Worm (Caenorhabditis elegans) whole organism, early embryonic: ENCODE data around the gene ttr-1.

Experiments
- B0310.2 ChIP-seq: sonication (generic microtip); optimal IDR thresholded peaks from 2 replicates; lab custom pipeline; 2016; ENCODE audit warnings: mild to moderate bottlenecking, missing genetic modification characterization, missing compliant biosample characterization
- F13C5.2 ChIP-seq: sonication (generic microtip); optimal IDR thresholded peaks from 2 replicates; lab custom pipeline; 2017; ENCODE audit warnings: mild to moderate bottlenecking, missing genetic modification characterization, inconsistent platforms, missing compliant biosample characterization
- aly-1 ChIP-seq: sonication (generic microtip); optimal IDR thresholded peaks from 2 replicates; lab custom pipeline; 2016; ENCODE audit warnings: missing genetic modification characterization, missing compliant biosample characterization
- ama-1 ChIP-seq: fragments of 150-350 bp; optimal IDR thresholded peaks from 2 replicates; lab custom pipeline; 2014
- ceh-36 ChIP-seq: sonication (generic microtip); optimal IDR thresholded peaks from 2 replicates; lab custom pipeline; 2016; ENCODE audit warnings: missing genetic modification characterization, inconsistent platforms, missing compliant biosample characterization
- ets-7 ChIP-seq: sonication (generic microtip); optimal IDR thresholded peaks from 2 replicates; lab custom pipeline; 2016; ENCODE audit warnings: missing genotype, missing genetic modification characterization, missing compliant biosample characterization
- flt-1 ChIP-seq: fragments of 200-800 bp; sonication (Bioruptor generic); IDR thresholded peaks from 2 replicates; pipeline ENCODE4 v1.3.6; 2022; ENCODE audit warnings: missing genetic modification characterization, missing compliant biosample characterization
- hmbx-1 ChIP-seq: sonication (generic microtip); optimal IDR thresholded peaks from 2 replicates; lab custom pipeline; 2016; ENCODE audit warnings: mild to moderate bottlenecking, missing genetic modification characterization, missing compliant biosample characterization
- hmg-4 ChIP-seq: fragments of 200-800 bp; sonication (Bioruptor generic); optimal IDR thresholded peaks from 2 replicates; lab custom pipeline; 2018; ENCODE audit warnings: mild to moderate bottlenecking, missing genetic modification characterization, missing compliant biosample characterization
- hnd-1 ChIP-seq: sonication (generic microtip); optimal IDR thresholded peaks from 2 replicates; lab custom pipeline; 2016; ENCODE audit warnings: missing genetic modification characterization, missing compliant biosample characterization
- pes-1 ChIP-seq: fragments of 200-800 bp; sonication (Bioruptor generic); IDR thresholded peaks from 2 replicates; pipeline ENCODE4 v1.3.6; 2022; ENCODE audit warnings: missing genetic modification reagents, missing genetic modification characterization, missing compliant biosample characterization
- scrt-1 ChIP-seq: fragments of 200-800 bp; sonication (Bioruptor generic); IDR thresholded peaks from 2 replicates; pipeline ENCODE4 v1.3.6; 2022; ENCODE audit warnings: missing genetic modification characterization, missing compliant biosample characterization
- sea-1 ChIP-seq: fragments of 200-800 bp; sonication (Bioruptor generic); conservative IDR thresholded peaks from 2 replicates; pipeline ENCODE4 v1.3.6; 2022; ENCODE audit warnings: missing genetic modification characterization, missing compliant biosample characterization
- tbx-11 ChIP-seq: fragments of 200-800 bp; sonication (Bioruptor generic); IDR thresholded peaks from 2 replicates; pipeline ENCODE4 v1.3.6; 2022; ENCODE audit warnings: missing genetic modification characterization, missing compliant biosample characterization
- tbx-37 ChIP-seq: fragments of 200-800 bp; sonication (Bioruptor generic); conservative IDR thresholded peaks from 2 replicates; pipeline ENCODE4 v1.3.6; 2022; ENCODE audit warnings: missing genetic modification reagents, missing genetic modification characterization, missing compliant biosample characterization
- tra-4 ChIP-seq: sonication (generic microtip); optimal IDR thresholded peaks from 2 replicates; lab custom pipeline; 2017; ENCODE audit warnings: missing genetic modification characterization, missing compliant biosample characterization

The ttr-1 gene

ce11 chrIII:9941020-9941674 is 12.3 kb downstream of the ttr-1 start, which contains the start of the genes K03H1.9 and K03H1.12:
TSS of gene K03H1.9 (minus strand) at chrIII:9941490.
TSS of gene K03H1.12 (plus strand) at chrIII:9941624.
- TF ChIP-seq aly-1 (tag; lab: Kevin White, UChicago) (no peak), B0310.2 (tag; lab: Kevin White, UChicago) (no peak), hmbx-1 (tag; lab: Kevin White, UChicago) (no peak), ets-7 (tag; lab: Kevin White, UChicago) (no peak), pes-1 (no peak), hnd-1 (tag; lab: Kevin White, UChicago) (no peak), F13C5.2 (no peak), scrt-1 (no peak), tbx-11 (GFP tag; lab: Robert Waterston, UW) (no peak), ama-1 (no peak), hmg-4 (no peak), tbx-37 (no peak), tra-4 (tag; lab: Kevin White, UChicago) (no peak), flt-1 (GFP tag; lab: Robert Waterston, UW) (no peak), sea-1 (GFP tag; lab: Robert Waterston, UW) (no peak)

DNA sequence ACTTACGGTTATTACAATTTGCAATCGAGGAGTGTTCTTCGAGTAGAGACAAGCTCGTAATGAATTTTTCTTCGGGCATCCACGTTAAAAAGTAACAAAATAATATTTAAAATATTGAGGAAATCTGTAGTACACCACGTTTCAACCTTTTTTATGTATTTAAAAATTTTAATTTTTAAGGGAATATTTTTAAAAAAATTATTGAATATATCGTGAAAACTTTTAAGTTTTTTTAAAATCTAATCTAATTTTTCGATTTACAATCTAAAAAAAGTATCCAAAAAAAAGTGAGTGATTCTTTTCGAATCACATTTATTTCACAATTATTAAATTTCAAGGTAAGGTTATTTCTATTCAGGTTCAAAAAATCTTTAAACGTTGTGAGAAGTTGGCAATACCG is 15.8 kb downstream of the ttr-1 start, which contains the start of gene gln-2:
TSS of gene gln-2 (minus strand) at position 101 of the 400 bp plus-strand sequence.
- no peak for TF ChIP-seq tra-4 (tag; lab: Kevin White, UChicago)
- no peak for TF ChIP-seq hmbx-1 (tag; lab: Kevin White, UChicago)
- TF ChIP-seq aly-1 (tag; lab: Kevin White, UChicago) = no peak
- no peak for TF ChIP-seq B0310.2 (tag; lab: Kevin White, UChicago)

DNA sequence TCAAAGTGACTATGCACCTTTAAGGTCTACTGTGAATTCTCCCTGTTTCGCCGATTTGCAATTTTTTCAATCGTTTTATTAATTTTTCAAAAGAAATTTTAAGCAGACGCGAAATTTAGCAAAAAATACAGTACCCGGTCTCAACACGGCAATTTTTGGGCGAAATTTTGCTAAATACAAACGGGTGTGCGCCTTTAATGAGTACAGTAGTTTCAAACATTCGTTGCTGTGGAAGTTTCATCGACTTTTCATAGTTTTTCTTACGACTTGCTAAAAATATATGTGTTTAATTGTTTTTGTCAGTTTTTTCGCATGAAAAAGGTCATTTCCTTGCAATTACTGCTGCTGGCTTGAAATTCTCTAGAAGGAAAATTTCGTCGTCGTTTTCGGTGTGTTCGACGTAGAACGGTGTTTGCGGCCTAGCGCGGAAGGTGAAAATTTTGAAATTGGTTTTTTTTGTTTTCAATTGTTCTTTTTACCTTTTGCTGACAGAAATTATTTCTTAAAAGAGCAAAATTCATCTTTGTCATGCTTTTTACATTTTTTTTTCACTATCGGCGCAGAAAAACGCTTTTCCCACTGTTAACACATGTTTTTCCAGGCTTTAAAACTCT is 18.0 kb downstream of the ttr-1 start, which contains the start of gene K03H1.7:
TSS of gene K03H1.7 (plus strand) at position 600 of the 614 bp plus-strand sequence.
- TF ChIP-seq tbx-11 (GFP tag; lab: Robert Waterston, UW) = no peak
- TF ChIP-seq sea-1 (GFP tag; lab: Robert Waterston, UW) = no peak
- TF ChIP-seq F13C5.2 = no peak
- no peak for TF ChIP-seq aly-1 (tag; lab: Kevin White, UChicago)
- TF ChIP-seq ets-7 (tag; lab: Kevin White, UChicago) = no peak
- no peak for TF ChIP-seq ceh-36 (tag; lab: Kevin White, UChicago)
- no peak for TF ChIP-seq tra-4 (tag; lab: Kevin White, UChicago)

- TF ChIP-seq pes-1 = no peak
- no peak for TF ChIP-seq hmg-4
- no peak for TF ChIP-seq B0310.2 (tag; lab: Kevin White, UChicago)
- TF ChIP-seq hnd-1 (tag; lab: Kevin White, UChicago) = no peak
- TF ChIP-seq aly-1 (tag; lab: Kevin White, UChicago) = no peak
- TF ChIP-seq ama-1 = no peak
- no peak for TF ChIP-seq sea-1 (GFP tag; lab: Robert Waterston, UW)
- no peak for TF ChIP-seq tbx-11 (GFP tag; lab: Robert Waterston, UW)
- no peak for TF ChIP-seq scrt-1
- no peak for TF ChIP-seq F13C5.2
- no peak for TF ChIP-seq ets-7 (tag; lab: Kevin White, UChicago)
- TF ChIP-seq flt-1 (GFP tag; lab: Robert Waterston, UW) = no peak
Measured at ce11 chrIII:9950244-9950643, 21.4 kb downstream of the ttr-1 start, which contains the start of gene K03H1.13. TSS of gene K03H1.13 (minus strand) at chrIII:9950344.

DNA sequence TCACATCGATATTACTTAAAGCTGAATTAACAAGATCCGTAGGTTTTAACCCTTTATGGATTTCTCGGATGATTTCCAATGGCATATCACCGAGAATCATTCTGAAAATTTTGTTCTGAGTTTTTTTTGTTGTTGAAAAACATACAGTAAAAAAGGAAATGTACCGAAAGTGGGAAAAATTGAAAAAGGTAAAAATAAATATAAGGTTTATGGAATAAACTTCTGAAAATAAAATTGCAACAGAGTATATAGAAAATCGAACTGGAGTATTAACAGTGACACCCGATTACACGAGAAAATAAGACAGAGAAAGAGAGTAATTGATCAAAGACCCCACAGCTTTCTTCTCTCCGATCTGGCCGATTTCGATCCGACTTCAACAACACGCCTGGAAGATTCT is 23.0 kb downstream of the ttr-1 start, which contains the start of gene K03H1.11:
TSS of gene K03H1.11 (minus strand) at position 101 of the 400 bp plus-strand sequence.
- TF ChIP-seq ama-1 (no peak), sea-1 (GFP tag; lab: Robert Waterston, UW) (no peak), tbx-11 (GFP tag; lab: Robert Waterston, UW) (no peak), scrt-1 (no peak), hmbx-1 (tag; lab: Kevin White, UChicago) (no peak)

ce11 chrIII:9956123-9956522 is 27.2 kb downstream of the ttr-1 start, which contains the start of gene mog-1:
TSS of gene mog-1 (minus strand) at chrIII:9956215.
- no peak for TF ChIP-seq hmbx-1 (tag; lab: Kevin White, UChicago)
- no peak for TF ChIP-seq aly-1 (tag; lab: Kevin White, UChicago)
- TF ChIP-seq scrt-1 = no peak
- TF ChIP-seq ceh-36 (tag; lab: Kevin White, UChicago) = no peak
- no peak for TF ChIP-seq ets-7 (tag; lab: Kevin White, UChicago)
- TF ChIP-seq hmg-4 = no peak
- no peak for TF ChIP-seq tbx-37
- no peak for TF ChIP-seq flt-1 (GFP tag; lab: Robert Waterston, UW)
- no peak for TF ChIP-seq tbx-11 (GFP tag; lab: Robert Waterston, UW)
- TF ChIP-seq ama-1 = no peak
- TF ChIP-seq tra-4 (tag; lab: Kevin White, UChicago) = no peak
- no peak for TF ChIP-seq B0310.2 (tag; lab: Kevin White, UChicago)
- no peak for TF ChIP-seq hnd-1 (tag; lab: Kevin White, UChicago)

DNA sequence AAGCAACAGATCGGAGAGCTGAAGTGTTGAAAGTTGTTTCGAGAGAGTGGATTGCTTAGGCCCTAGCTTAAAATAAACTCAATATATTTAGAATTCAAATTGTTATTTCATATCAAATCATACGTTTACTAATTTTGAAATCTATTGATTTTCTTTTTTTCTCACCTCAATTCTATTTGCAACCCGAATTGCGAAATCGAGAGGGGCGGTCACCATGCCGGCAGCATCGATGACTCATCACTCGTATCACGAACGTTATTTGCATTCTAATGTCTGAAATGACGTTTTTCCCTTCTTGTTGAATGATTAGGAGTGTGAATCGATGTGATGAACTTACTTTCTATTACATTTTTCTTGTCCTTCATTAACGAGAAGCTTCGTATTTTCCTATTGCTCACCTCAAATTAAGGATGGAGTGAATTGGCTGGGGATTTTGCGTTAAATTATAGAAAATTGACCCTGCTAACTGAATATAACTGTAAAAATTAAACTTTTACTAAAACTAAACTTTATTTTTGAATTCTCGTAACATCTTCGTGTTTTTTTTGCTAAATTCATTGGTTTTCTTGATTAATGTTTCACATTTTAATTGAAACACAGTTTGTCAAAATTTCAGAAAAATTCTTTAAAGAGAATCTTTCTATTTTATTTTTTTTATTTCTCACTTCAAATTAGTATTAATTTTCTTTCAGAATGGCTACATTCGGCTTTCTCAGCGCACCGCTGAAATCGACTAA is 28.0 kb downstream of the ttr-1 start, which contains the start of gene alx-1:
TSS of gene alx-1 (plus strand) at position 687 of the 737 bp plus-strand sequence.
- no peak for TF ChIP-seq scrt-1
- no peak for TF ChIP-seq hnd-1 (tag; lab: Kevin White, UChicago)
- no peak for TF ChIP-seq hmbx-1 (tag; lab: Kevin White, UChicago)
- no peak for TF ChIP-seq B0310.2 (tag; lab: Kevin White, UChicago)
- TF ChIP-seq ets-7 (tag; lab: Kevin White, UChicago) = no peak
- no peak for TF ChIP-seq aly-1 (tag; lab: Kevin White, UChicago)
